Fruit fly (Drosophila melanogaster): Measurements from ENCODE around the gene CG31751.

CG31751 gene

dm6 chr2L:18702721-18703488, 25.9 kb downstream of the CG31751 start, which contains the start of the genes CG10376 and CG10343 (continued):
- TF ChIP-seq Scr (GFP tag; IDR thresholded peaks at IDR 0.05; ENCODE audit: partially characterized antibody) (0 out of 2 replicates have a peak, but pooled peaks have one; percentile 16), onecut (GFP tag; IDR thresholded peaks at IDR 0.05) (peak; percentile 52), pfk (GFP tag; optimal IDR thresholded peaks at IDR 0.05) (peak; percentile 27), CG6272 (GFP tag; IDR thresholded peaks at IDR 0.05) (peak; percentile 92), CG2889 (GFP tag; IDR thresholded peaks at IDR 0.05) (peak; percentile 73; the same call in 2 of the 3 replicates), CG18599 (GFP tag; optimal IDR thresholded peaks at IDR 0.05) (peak; percentile 88), Bdp1 (GFP tag; optimal IDR thresholded peaks at IDR 0.05) (peak; percentile 12), prd (optimal IDR thresholded peaks at IDR 0.05) (no peak), prd (GFP tag; IDR thresholded peaks at IDR 0.05) (peak; percentile 93), Oli (tag; optimal IDR thresholded peaks at IDR 0.05) (peak; percentile 89), fd3F (GFP tag; optimal IDR thresholded peaks at IDR 0.05) (peak; percentile 90), CG4707 (GFP tag; optimal IDR thresholded peaks at IDR 0.05) (peak; percentile 9), CG8944 (GFP tag; optimal IDR thresholded peaks at IDR 0.05) (peak; percentile 49), CG17568 (GFP tag; optimal IDR thresholded peaks at IDR 0.05) (peak; percentile 32), Atf6 (GFP tag; IDR thresholded peaks at IDR 0.05) (peak; percentile 80), CG2678 (tag; optimal IDR thresholded peaks at IDR 0.05) (peak; percentile 94), HmgZ (tag; optimal IDR thresholded peaks at IDR 0.05) (peak; percentile 81), sd (tag; optimal IDR thresholded peaks at IDR 0.05) (peak; percentile 90), sug (tag; optimal IDR thresholded peaks at IDR 0.05) (peak; percentile 95), cas (GFP tag; IDR thresholded peaks at IDR 0.05) (peak; percentile 66), jigr1 (GFP tag; IDR thresholded peaks at IDR 0.05) (peak; percentile 72; the same call in 2 of the 3 replicates), Ada2b (GFP tag; IDR thresholded peaks at IDR 0.05) (peak; percentile 75), H2.0 (GFP tag; IDR thresholded peaks at IDR 0.05) (peak; percentile 77), CG14667 (GFP tag; IDR thresholded peaks at IDR 0.05) (peak; percentile 81), Doc2 (GFP tag; IDR thresholded peaks at IDR 0.05) (peak; percentile 36; the same call in 1 of the 2 replicates), tx (GFP tag; optimal IDR thresholded peaks at IDR 0.05) (peak; percentile 27), CG15269 (tag; optimal IDR thresholded peaks at IDR 0.05) (peak; percentile 92), Deaf1 (tag; optimal IDR thresholded peaks at IDR 0.05) (peak; percentile 65), gcm2 (GFP tag; optimal IDR thresholded peaks at IDR 0.05) (no peak), CG12299 (tag; optimal IDR thresholded peaks at IDR 0.05) (peak; percentile 87), aop (GFP tag; IDR thresholded peaks at IDR 0.05) (no peak), inv (GFP tag; IDR thresholded peaks at IDR 0.05; ENCODE audit: partially characterized antibody) (no peak), ro (GFP tag; IDR thresholded peaks at IDR 0.05) (peak; percentile 59), CG2129 (GFP tag; IDR thresholded peaks at IDR 0.05; ENCODE audit: partially characterized antibody) (no peak), ATbp (GFP tag; optimal IDR thresholded peaks at IDR 0.05) (peak; percentile 74), kni (GFP tag; optimal IDR thresholded peaks at IDR 0.05) (no peak), D19A (tag; optimal IDR thresholded peaks at IDR 0.05) (peak; percentile 99), z (GFP tag; IDR thresholded peaks at IDR 0.05) (no peak), CG7357 (GFP tag; IDR thresholded peaks at IDR 0.05) (peak; percentile 99), pum (GFP tag; optimal IDR thresholded peaks at IDR 0.05) (peak; percentile 65), gsb-n (tag; optimal IDR thresholded peaks at IDR 0.05) (peak; percentile 90), CG17912 (GFP tag; optimal IDR thresholded peaks at IDR 0.05) (peak; percentile 64), CG6854 (GFP tag; optimal IDR thresholded peaks at IDR 0.05) (no peak), YL-1 (GFP tag; optimal IDR thresholded peaks at IDR 0.05) (peak; percentile 54), CG11085 (GFP tag; IDR thresholded peaks at IDR 0.05) (peak; percentile 80), lola (GFP tag; optimal IDR thresholded peaks at IDR 0.05) (peak in 2 of 3 experiments; percentile 94 to 98), vfl (GFP tag; optimal IDR thresholded peaks at IDR 0.05) (peak; percentile 70), CG12744 (GFP tag; optimal IDR thresholded peaks at IDR 0.05) (no peak), Dp (GFP tag; optimal IDR thresholded peaks at IDR 0.05) (peak; percentile 21)

Measured in whole organism, embryonic.